Worm (Caenorhabditis elegans): ENCODE data around the gene F57F4.2.

The F57F4.2 gene

ce11 chrV:6389634-6390033, at the start of gene F57F4.2:
F57F4.2 (minus strand) TSS chrV:6389734.
- TF ChIP-seq nhr-76 (tag; optimal IDR thresholded peaks at IDR 0.05) (no peak), nhr-43 (tag; optimal IDR thresholded peaks at IDR 0.05; ENCODE audit: poor library complexity, severe bottlenecking) (no peak), snpc-4 (tag; optimal IDR thresholded peaks at IDR 0.05) (no peak), nhr-25 (tag; optimal IDR thresholded peaks at IDR 0.05) (no peak), lin-39 (tag; optimal IDR thresholded peaks at IDR 0.05) (no peak), ceh-9 (tag; optimal IDR thresholded peaks at IDR 0.05) (no peak), egl-27 (tag; optimal IDR thresholded peaks at IDR 0.05) (no peak), nhr-12 (tag; optimal IDR thresholded peaks at IDR 0.05) (no peak), ceh-82 (tag; optimal IDR thresholded peaks at IDR 0.05) (no peak)

DNA sequence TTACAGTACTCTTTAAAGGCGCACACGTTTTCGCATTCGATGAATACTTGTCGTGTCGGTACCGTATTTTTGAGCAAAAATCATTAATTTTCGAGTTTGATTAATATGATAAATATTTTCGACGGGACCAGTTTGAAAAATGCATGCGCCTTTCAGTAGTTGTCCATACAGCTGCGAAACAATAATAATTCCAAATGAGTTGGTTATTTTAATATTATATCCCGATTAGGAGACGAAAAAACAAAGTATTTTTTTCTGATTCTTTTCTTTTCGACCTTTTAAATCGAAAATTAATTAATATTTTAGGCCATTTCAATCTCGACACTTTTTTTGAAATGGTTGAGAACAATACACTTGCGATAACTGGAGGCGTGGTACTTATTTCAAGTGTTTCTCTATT, 49.1 kb upstream of the F57F4.2 start, which contains the start of gene T05H4.4:
Gene T05H4.4 (plus strand): TSS at position 301 of the 400 bp plus-strand sequence.
- TF ChIP-seq elt-1 (tag; optimal IDR thresholded peaks at IDR 0.05): no peak
- no peak for TF ChIP-seq elt-3 (tag; optimal IDR thresholded peaks at IDR 0.05)
- no peak for TF ChIP-seq ceh-16 (tag; optimal IDR thresholded peaks at IDR 0.05)
- no peak for TF ChIP-seq nfya-1 (tag; optimal IDR thresholded peaks at IDR 0.05; ENCODE audit: insufficient read depth)
- no peak for TF ChIP-seq nhr-23 (tag; optimal IDR thresholded peaks at IDR 0.05)
- TF ChIP-seq fos-1 (tag; optimal IDR thresholded peaks at IDR 0.05): no peak
- TF ChIP-seq egl-5 (tag; optimal IDR thresholded peaks at IDR 0.05): no peak
- no peak for TF ChIP-seq pqm-1 (tag; optimal IDR thresholded peaks at IDR 0.05)

DNA sequence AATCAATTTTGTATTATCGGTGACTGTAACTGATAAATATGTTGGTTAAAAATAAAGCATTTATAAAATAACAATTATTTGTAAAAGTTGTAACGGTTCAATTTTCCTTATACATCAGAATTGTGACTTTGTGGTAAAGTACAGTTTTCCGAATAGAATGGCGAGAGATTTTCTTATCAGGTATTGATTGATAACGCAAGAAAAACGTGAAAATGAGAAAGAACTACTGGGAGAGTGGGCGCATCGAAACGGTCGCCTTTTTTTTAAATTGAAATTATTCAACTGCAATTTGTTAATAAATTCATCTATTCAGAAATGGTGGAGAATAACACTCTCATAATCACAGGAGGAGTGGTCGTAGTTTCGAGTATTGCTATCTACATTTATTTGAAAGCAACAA, 46.8 kb upstream of the F57F4.2 start, which contains the start of gene hpo-19:
Gene hpo-19 (plus strand): TSS at position 314 of the 400 bp plus-strand sequence.
- TF ChIP-seq elt-1 (tag; optimal IDR thresholded peaks at IDR 0.05) (no peak), nhr-23 (tag; optimal IDR thresholded peaks at IDR 0.05) (no peak), elt-2 (tag; optimal IDR thresholded peaks at IDR 0.05) (peak; percentile 55), nfya-1 (tag; optimal IDR thresholded peaks at IDR 0.05; ENCODE audit: insufficient read depth) (no peak), ztf-11 (tag; optimal IDR thresholded peaks at IDR 0.05) (no peak)

ce11 chrV:6433446-6434178, 44.1 kb upstream of the F57F4.2 start, which contains the start of the genes gad-1 and erfa-1:
gad-1 (minus strand) TSS chrV:6433496.
erfa-1 (plus strand) TSS chrV:6434128.
- peak; percentile 82 for TF ChIP-seq nfya-1 (tag; optimal IDR thresholded peaks at IDR 0.05; ENCODE audit: insufficient read depth)
- peak; percentile 87 for TF ChIP-seq lin-39 (tag; optimal IDR thresholded peaks at IDR 0.05)
- TF ChIP-seq nhr-43 (tag; optimal IDR thresholded peaks at IDR 0.05; ENCODE audit: poor library complexity, severe bottlenecking): peak; percentile 46
- no peak for TF ChIP-seq ceh-16 (tag; optimal IDR thresholded peaks at IDR 0.05)
- no peak for TF ChIP-seq eor-1 (tag; optimal IDR thresholded peaks at IDR 0.05)
- TF ChIP-seq nhr-25 (tag; optimal IDR thresholded peaks at IDR 0.05): peak; percentile 77
- peak; percentile 95 for TF ChIP-seq lin-15B (tag; optimal IDR thresholded peaks at IDR 0.05)
- no peak for TF ChIP-seq pqm-1 (tag; optimal IDR thresholded peaks at IDR 0.05)
- TF ChIP-seq snpc-4 (tag; optimal IDR thresholded peaks at IDR 0.05): no peak
- TF ChIP-seq lsy-12 (tag; optimal IDR thresholded peaks at IDR 0.05): no peak
- peak; percentile 18 for TF ChIP-seq ama-1 (optimal IDR thresholded peaks at IDR 0.05)
- TF ChIP-seq hmg-11 (tag; optimal IDR thresholded peaks at IDR 0.05): peak; percentile 42
- no peak for TF ChIP-seq fkh-2 (tag; optimal IDR thresholded peaks at IDR 0.05)
- TF ChIP-seq nhr-23 (tag; optimal IDR thresholded peaks at IDR 0.05): peak; percentile 60
- peak; percentile 39 for TF ChIP-seq elt-2 (tag; optimal IDR thresholded peaks at IDR 0.05)
- TF ChIP-seq jun-1 (tag; optimal IDR thresholded peaks at IDR 0.05): no peak
- TF ChIP-seq elt-3 (tag; optimal IDR thresholded peaks at IDR 0.05): no peak
- TF ChIP-seq ceh-28 (tag; optimal IDR thresholded peaks at IDR 0.05): peak; percentile 68
- TF ChIP-seq pha-4 (tag; optimal IDR thresholded peaks at IDR 0.05): peak; percentile 76

ce11 chrV:6430526-6431371, 41.2 kb upstream of the F57F4.2 start:
- peak; percentile 56 for TF ChIP-seq pqm-1 (tag; optimal IDR thresholded peaks at IDR 0.05)
- TF ChIP-seq ceh-16 (tag; optimal IDR thresholded peaks at IDR 0.05): no peak
- no peak for TF ChIP-seq nhr-76 (tag; optimal IDR thresholded peaks at IDR 0.05)
- TF ChIP-seq egl-5 (tag; optimal IDR thresholded peaks at IDR 0.05): no peak
- no peak for TF ChIP-seq skn-1 (tag; optimal IDR thresholded peaks at IDR 0.05)
- TF ChIP-seq elt-3 (tag; optimal IDR thresholded peaks at IDR 0.05): no peak
- TF ChIP-seq daf-12 (tag; optimal IDR thresholded peaks at IDR 0.05): no peak
- no peak for TF ChIP-seq sea-2 (GFP tag; optimal IDR thresholded peaks at IDR 0.05)
- no peak for TF ChIP-seq ztf-11 (tag; optimal IDR thresholded peaks at IDR 0.05)
- peak; percentile 52 for TF ChIP-seq elt-2 (tag; optimal IDR thresholded peaks at IDR 0.05)
- no peak for TF ChIP-seq eor-1 (tag; optimal IDR thresholded peaks at IDR 0.05)
- TF ChIP-seq pha-4 (tag; optimal IDR thresholded peaks at IDR 0.05): peak; percentile 54
- TF ChIP-seq fkh-2 (tag; optimal IDR thresholded peaks at IDR 0.05): no peak
- peak; percentile 13 for TF ChIP-seq nhr-43 (tag; optimal IDR thresholded peaks at IDR 0.05; ENCODE audit: poor library complexity, severe bottlenecking)
- TF ChIP-seq ztf-4 (tag; optimal IDR thresholded peaks at IDR 0.05): no peak
- no peak for TF ChIP-seq lsy-12 (tag; optimal IDR thresholded peaks at IDR 0.05)
- TF ChIP-seq egl-27 (tag; optimal IDR thresholded peaks at IDR 0.05): no peak
- TF ChIP-seq ZK546.5 (tag; optimal IDR thresholded peaks at IDR 0.05): no peak
- no peak for TF ChIP-seq ama-1 (optimal IDR thresholded peaks at IDR 0.05)

All from whole organism, L3 larva.